Worm (Caenorhabditis elegans) whole organism, early embryonic: ENCODE measurements around the gene srw-22.

Experiments used
- B0310.2 ChIP-seq: sonication (generic microtip); optimal IDR thresholded peaks from 2 replicates; lab custom pipeline; 2016; ENCODE audit warnings: mild to moderate bottlenecking, missing genetic modification characterization, missing compliant biosample characterization
- F13C5.2 ChIP-seq: sonication (generic microtip); optimal IDR thresholded peaks from 2 replicates; lab custom pipeline; 2017; ENCODE audit warnings: mild to moderate bottlenecking, missing genetic modification characterization, inconsistent platforms, missing compliant biosample characterization
- aly-1 ChIP-seq: sonication (generic microtip); optimal IDR thresholded peaks from 2 replicates; lab custom pipeline; 2016; ENCODE audit warnings: missing genetic modification characterization, missing compliant biosample characterization
- ama-1 ChIP-seq: fragments of 150-350 bp; optimal IDR thresholded peaks from 2 replicates; lab custom pipeline; 2014
- ceh-13 ChIP-seq: fragments of 200-800 bp; sonication (Bioruptor generic); optimal IDR thresholded peaks from 2 replicates; lab custom pipeline; 2018; ENCODE audit warnings: mild to moderate bottlenecking, missing genetic modification characterization, missing compliant biosample characterization
- ceh-36 ChIP-seq: sonication (generic microtip); optimal IDR thresholded peaks from 2 replicates; lab custom pipeline; 2016; ENCODE audit warnings: missing genetic modification characterization, inconsistent platforms, missing compliant biosample characterization
- ets-7 ChIP-seq: sonication (generic microtip); optimal IDR thresholded peaks from 2 replicates; lab custom pipeline; 2016; ENCODE audit warnings: missing genotype, missing genetic modification characterization, missing compliant biosample characterization
- flt-1 ChIP-seq: fragments of 200-800 bp; sonication (Bioruptor generic); IDR thresholded peaks from 2 replicates; pipeline ENCODE4 v1.3.6; 2022; ENCODE audit warnings: missing genetic modification characterization, missing compliant biosample characterization
- hmbx-1 ChIP-seq: sonication (generic microtip); optimal IDR thresholded peaks from 2 replicates; lab custom pipeline; 2016; ENCODE audit warnings: mild to moderate bottlenecking, missing genetic modification characterization, missing compliant biosample characterization
- hmg-4 ChIP-seq: fragments of 200-800 bp; sonication (Bioruptor generic); optimal IDR thresholded peaks from 2 replicates; lab custom pipeline; 2018; ENCODE audit warnings: mild to moderate bottlenecking, missing genetic modification characterization, missing compliant biosample characterization
- hnd-1 ChIP-seq: sonication (generic microtip); optimal IDR thresholded peaks from 2 replicates; lab custom pipeline; 2016; ENCODE audit warnings: missing genetic modification characterization, missing compliant biosample characterization
- pes-1 ChIP-seq: fragments of 200-800 bp; sonication (Bioruptor generic); IDR thresholded peaks from 2 replicates; pipeline ENCODE4 v1.3.6; 2022; ENCODE audit warnings: missing genetic modification reagents, missing genetic modification characterization, missing compliant biosample characterization
- scrt-1 ChIP-seq: fragments of 200-800 bp; sonication (Bioruptor generic); IDR thresholded peaks from 2 replicates; pipeline ENCODE4 v1.3.6; 2022; ENCODE audit warnings: missing genetic modification characterization, missing compliant biosample characterization
- sea-1 ChIP-seq: fragments of 200-800 bp; sonication (Bioruptor generic); conservative IDR thresholded peaks from 2 replicates; pipeline ENCODE4 v1.3.6; 2022; ENCODE audit warnings: missing genetic modification characterization, missing compliant biosample characterization
- tbx-11 ChIP-seq: fragments of 200-800 bp; sonication (Bioruptor generic); IDR thresholded peaks from 2 replicates; pipeline ENCODE4 v1.3.6; 2022; ENCODE audit warnings: missing genetic modification characterization, missing compliant biosample characterization
- tbx-37 ChIP-seq: fragments of 200-800 bp; sonication (Bioruptor generic); conservative IDR thresholded peaks from 2 replicates; pipeline ENCODE4 v1.3.6; 2022; ENCODE audit warnings: missing genetic modification reagents, missing genetic modification characterization, missing compliant biosample characterization
- tra-4 ChIP-seq: sonication (generic microtip); optimal IDR thresholded peaks from 2 replicates; lab custom pipeline; 2017; ENCODE audit warnings: missing genetic modification characterization, missing compliant biosample characterization

srw-22 gene

ce11 chrV:15276915-15277314 lies 8.5 kb downstream of the srw-22 start, which contains the start of gene srw-17:
Gene srw-17, minus strand, starts transcription at chrV:15277015.
- no peak for TF ChIP-seq B0310.2
- no peak for TF ChIP-seq pes-1
- TF ChIP-seq tbx-11: no peak

- no peak for TF ChIP-seq hmbx-1
- TF ChIP-seq ceh-13 (GFP tag; lab: Kevin White, UChicago): no peak
- no peak for TF ChIP-seq ets-7 (tag; lab: Kevin White, UChicago)
- no peak for TF ChIP-seq B0310.2
- no peak for TF ChIP-seq ceh-36 (tag; lab: Kevin White, UChicago)
- TF ChIP-seq tra-4 (tag; lab: Kevin White, UChicago): no peak
- no peak for TF ChIP-seq hmg-4 (GFP tag; lab: Kevin White, UChicago)
- no peak for TF ChIP-seq scrt-1
These were observed 13.0 kb downstream of the srw-22 start, which contains the start of the genes srw-19 and srx-51 for ce11 chrV:15281279-15281949. Gene srw-19, minus strand, starts transcription at chrV:15281379. Gene srx-51, plus strand, starts transcription at chrV:15281899.

ce11 chrV:15285984-15286383 lies 17.6 kb downstream of the srw-22 start:
- TF ChIP-seq aly-1 (tag; lab: Kevin White, UChicago) (no peak), ama-1 (lab: Kevin White, UChicago) (no peak), ceh-36 (tag; lab: Kevin White, UChicago) (no peak), tra-4 (tag; lab: Kevin White, UChicago) (no peak), tbx-11 (no peak), B0310.2 (no peak), scrt-1 (no peak), F13C5.2 (tag; lab: Kevin White, UChicago) (no peak), ets-7 (tag; lab: Kevin White, UChicago) (no peak), flt-1 (no peak), hmg-4 (GFP tag; lab: Kevin White, UChicago) (no peak), sea-1 (GFP tag; lab: Robert Waterston, UW) (no peak), ceh-13 (GFP tag; lab: Kevin White, UChicago) (no peak), hmbx-1 (no peak), tbx-37 (GFP tag; lab: Robert Waterston, UW) (no peak), pes-1 (no peak), hnd-1 (no peak)

ce11 chrV:15287856-15288255 lies 19.5 kb downstream of the srw-22 start, which contains the start of gene cyp-34A1:
Gene cyp-34A1, minus strand, starts transcription at chrV:15287956.
- TF ChIP-seq pes-1: no peak
- TF ChIP-seq B0310.2: no peak
- no peak for TF ChIP-seq flt-1
- TF ChIP-seq aly-1 (tag; lab: Kevin White, UChicago): no peak
- no peak for TF ChIP-seq hnd-1
- no peak for TF ChIP-seq scrt-1
- no peak for TF ChIP-seq tra-4 (tag; lab: Kevin White, UChicago)
- no peak for TF ChIP-seq ceh-13 (GFP tag; lab: Kevin White, UChicago)
- TF ChIP-seq ets-7 (tag; lab: Kevin White, UChicago): no peak
- no peak for TF ChIP-seq ceh-36 (tag; lab: Kevin White, UChicago)
- no peak for TF ChIP-seq F13C5.2 (tag; lab: Kevin White, UChicago)
- TF ChIP-seq ama-1 (lab: Kevin White, UChicago): no peak
- no peak for TF ChIP-seq tbx-11
- no peak for TF ChIP-seq hmg-4 (GFP tag; lab: Kevin White, UChicago)
- no peak for TF ChIP-seq hmbx-1
- TF ChIP-seq tbx-37 (GFP tag; lab: Robert Waterston, UW): no peak
- no peak for TF ChIP-seq sea-1 (GFP tag; lab: Robert Waterston, UW)

- TF ChIP-seq flt-1 (no peak), tra-4 (tag; lab: Kevin White, UChicago) (no peak), pes-1 (no peak), sea-1 (GFP tag; lab: Robert Waterston, UW) (no peak), ama-1 (lab: Kevin White, UChicago) (no peak)
These were observed 22.6 kb downstream of the srw-22 start, which contains the start of gene cyp-34A2 for ce11 chrV:15290995-15291394. Gene cyp-34A2, minus strand, starts transcription at chrV:15291095.

ce11 chrV:15293865-15294264 lies 25.5 kb downstream of the srw-22 start, which contains the start of gene str-96:
Gene str-96, minus strand, starts transcription at chrV:15293965.
- TF ChIP-seq hmg-4 (GFP tag; lab: Kevin White, UChicago) (no peak), scrt-1 (no peak), ceh-13 (GFP tag; lab: Kevin White, UChicago) (no peak), aly-1 (tag; lab: Kevin White, UChicago) (no peak), tbx-11 (no peak), ets-7 (tag; lab: Kevin White, UChicago) (no peak), sea-1 (GFP tag; lab: Robert Waterston, UW) (no peak), ama-1 (lab: Kevin White, UChicago) (no peak), tra-4 (tag; lab: Kevin White, UChicago) (no peak), ceh-36 (tag; lab: Kevin White, UChicago) (no peak), hnd-1 (no peak), hmbx-1 (no peak), B0310.2 (no peak), tbx-37 (GFP tag; lab: Robert Waterston, UW) (no peak), F13C5.2 (tag; lab: Kevin White, UChicago) (no peak), pes-1 (no peak)

- TF ChIP-seq flt-1 (peak; percentile 15; the same call in 1 of the 2 replicates), pes-1 (peak; percentile 54; the same call in 1 of the 2 replicates)
These were observed 27.0 kb downstream of the srw-22 start for ce11 chrV:15295436-15295835.

ce11 chrV:15298597-15298996 lies 30.2 kb downstream of the srw-22 start, which contains the start of gene cpr-3:
Gene cpr-3, minus strand, starts transcription at chrV:15298700.
- TF ChIP-seq tra-4 (tag; lab: Kevin White, UChicago) (no peak), tbx-37 (GFP tag; lab: Robert Waterston, UW) (no peak), sea-1 (GFP tag; lab: Robert Waterston, UW) (no peak), F13C5.2 (tag; lab: Kevin White, UChicago) (no peak), scrt-1 (no peak), pes-1 (no peak), hnd-1 (no peak), ceh-13 (GFP tag; lab: Kevin White, UChicago) (no peak), ets-7 (tag; lab: Kevin White, UChicago) (no peak)
